Fruit fly (Drosophila melanogaster): ENCODE results near the gene CG12355.

CG12355 gene

DNA sequence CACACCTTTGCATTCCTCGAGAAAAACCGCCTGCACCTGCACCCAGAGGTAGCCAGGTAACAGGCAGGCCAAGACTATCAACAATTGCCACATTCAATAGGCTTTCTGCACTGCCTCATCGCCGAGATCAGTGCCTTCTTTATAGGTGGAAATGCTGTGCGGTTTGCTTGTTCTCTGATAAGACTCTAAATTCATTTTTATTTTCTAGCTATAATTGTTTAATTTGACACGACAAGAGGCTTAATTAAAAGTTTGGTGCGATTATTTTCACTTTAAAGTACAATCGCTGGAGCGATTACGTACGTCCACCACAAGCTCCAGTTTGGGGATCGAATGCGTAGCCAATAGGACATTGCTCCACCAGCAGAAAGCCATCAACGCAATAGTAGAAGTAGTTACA is 32.1 kb upstream of the CG12355 start, which contains the start of gene CG42729:
TSS of gene CG42729 (minus strand) at position 101 of the 400 bp plus-strand sequence.
- no peak for TF ChIP-seq psq (GFP tag; optimal IDR thresholded peaks at IDR 0.05)

DNA sequence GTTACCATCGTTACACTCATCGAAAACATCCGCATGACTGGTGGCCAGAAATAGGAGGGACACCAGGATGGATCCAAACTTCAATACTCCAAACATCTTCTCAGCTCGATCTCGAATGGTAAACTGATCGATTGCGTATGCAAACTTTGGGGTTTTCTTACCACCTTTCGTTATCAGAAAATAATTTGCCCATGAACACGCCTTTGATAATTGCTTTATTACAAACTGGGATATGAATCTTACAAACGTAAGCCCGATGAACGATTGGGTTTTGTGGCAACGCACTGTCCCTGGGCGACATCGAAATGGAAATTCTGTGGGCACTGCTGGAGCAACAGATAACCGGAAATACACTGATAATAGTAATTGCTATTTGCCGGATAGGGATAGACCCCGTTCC is 31.4 kb upstream of the CG12355 start, which contains the start of gene CG33985:
TSS of gene CG33985 (minus strand) at position 101 of the 400 bp plus-strand sequence.
- TF ChIP-seq brk (GFP tag; optimal IDR thresholded peaks at IDR 0.05) (no peak), Hnf4 (GFP tag; optimal IDR thresholded peaks at IDR 0.05) (no peak), dmrt93B (GFP tag; optimal IDR thresholded peaks at IDR 0.05) (no peak), Dfd (GFP tag; optimal IDR thresholded peaks at IDR 0.05) (no peak), h (GFP tag; optimal IDR thresholded peaks at IDR 0.05) (no peak), CrebA (GFP tag; optimal IDR thresholded peaks at IDR 0.05; ENCODE audit: borderline replicate concordance) (no peak), foxo (GFP tag; optimal IDR thresholded peaks at IDR 0.05) (no peak), Dif (GFP tag; optimal IDR thresholded peaks at IDR 0.05; ENCODE audit: partially characterized antibody) (no peak), dsf (GFP tag; optimal IDR thresholded peaks at IDR 0.05; ENCODE audit: borderline replicate concordance) (no peak), Rel (GFP tag; optimal IDR thresholded peaks at IDR 0.05) (no peak), Rel (tag; optimal IDR thresholded peaks at IDR 0.05) (no peak), dl (GFP tag; optimal IDR thresholded peaks at IDR 0.05; ENCODE audit: insufficient read depth in 1 of 2, partially characterized antibody in 2 of 2) (no peak), CG32264 (GFP tag; optimal IDR thresholded peaks at IDR 0.05) (no peak), woc (GFP tag; optimal IDR thresholded peaks at IDR 0.05) (no peak)

DNA sequence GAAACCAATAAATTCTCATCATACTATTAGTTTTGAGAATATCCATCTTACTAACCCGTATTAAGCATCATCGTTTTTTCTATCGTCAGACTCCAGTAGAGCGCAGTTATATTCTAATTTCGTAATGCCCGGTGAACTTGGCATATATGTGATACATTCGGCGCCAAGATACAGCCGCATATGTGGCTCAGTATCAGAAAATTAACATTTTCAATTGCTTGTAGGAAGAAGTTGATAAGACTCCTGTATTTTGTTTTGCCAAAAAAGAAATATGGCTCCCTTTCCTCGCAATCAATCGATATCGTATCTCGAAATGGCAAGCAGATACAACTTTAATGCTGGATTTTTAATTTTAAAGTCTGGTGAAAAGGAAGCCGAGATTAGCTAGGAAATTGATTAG is 29.8 kb upstream of the CG12355 start, which contains the start of gene CG33986:
TSS of gene CG33986 (minus strand) at position 101 of the 400 bp plus-strand sequence.
- no peak for TF ChIP-seq dsf (GFP tag; optimal IDR thresholded peaks at IDR 0.05; ENCODE audit: borderline replicate concordance)

DNA sequence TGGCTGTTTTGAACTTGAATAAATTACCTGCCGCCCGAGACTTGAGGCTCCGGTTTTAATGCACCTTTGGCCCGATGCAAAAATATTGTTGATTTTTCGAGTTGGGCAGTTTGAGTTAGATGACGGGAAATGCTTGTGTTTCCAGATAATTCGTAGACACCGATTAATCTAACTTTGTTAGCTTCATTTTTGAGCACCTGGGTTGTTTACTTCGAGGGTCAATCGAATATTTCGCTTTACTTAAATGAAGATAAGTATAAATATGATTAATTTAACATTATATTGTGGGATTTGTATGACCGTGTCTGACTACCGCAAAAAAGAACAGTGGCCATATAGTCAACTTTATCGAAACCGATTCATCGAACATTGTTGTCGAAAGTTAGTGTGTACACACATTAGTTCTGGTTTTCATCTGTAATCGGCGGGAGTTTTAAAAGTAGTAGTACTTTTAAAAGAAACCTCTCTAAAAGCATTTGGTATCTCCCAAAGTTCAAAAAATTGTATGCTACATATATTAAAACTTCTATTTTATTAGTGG is 28.5 kb upstream of the CG12355 start, which contains the start of gene CG7945:
TSS of gene CG7945 (minus strand) at position 332 of the 541 bp plus-strand sequence.
- TF ChIP-seq jim (GFP tag; optimal IDR thresholded peaks at IDR 0.05) (no peak), sage (GFP tag; optimal IDR thresholded peaks at IDR 0.05) (peak; percentile 48), Hnf4 (GFP tag; optimal IDR thresholded peaks at IDR 0.05) (peak; percentile 5), Rel (GFP tag; optimal IDR thresholded peaks at IDR 0.05) (peak; percentile 47), Rel (tag; optimal IDR thresholded peaks at IDR 0.05) (peak; percentile 99)

DNA sequence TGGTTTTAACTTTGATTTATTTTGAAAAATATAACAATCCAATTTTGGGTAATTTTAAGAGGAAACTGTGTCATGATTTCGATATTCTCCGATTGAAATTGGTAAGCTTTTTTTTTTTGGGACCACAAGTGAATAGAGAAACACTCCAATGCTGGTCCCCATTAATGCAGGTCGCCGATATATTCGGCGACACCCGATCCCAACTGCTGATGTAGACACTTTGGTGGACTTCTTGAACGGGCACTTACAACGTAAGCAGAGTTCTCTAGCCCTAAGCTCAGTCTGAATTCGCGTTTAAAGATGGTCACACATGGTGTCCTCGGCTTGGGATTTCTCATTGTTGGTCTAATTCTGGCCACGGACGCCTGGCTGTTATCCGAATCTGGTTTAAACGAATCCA is 25.0 kb upstream of the CG12355 start, which contains the start of gene yellow-k:
TSS of gene yellow-k (plus strand) at position 301 of the 400 bp plus-strand sequence.
- TF ChIP-seq br (GFP tag; optimal IDR thresholded peaks at IDR 0.05) = no peak
- TF ChIP-seq foxo (GFP tag; optimal IDR thresholded peaks at IDR 0.05) = no peak
- TF ChIP-seq brk (GFP tag; optimal IDR thresholded peaks at IDR 0.05) = no peak
- no peak for TF ChIP-seq Hr83 (GFP tag; optimal IDR thresholded peaks at IDR 0.05; ENCODE audit: poor library complexity, severe bottlenecking)

DNA sequence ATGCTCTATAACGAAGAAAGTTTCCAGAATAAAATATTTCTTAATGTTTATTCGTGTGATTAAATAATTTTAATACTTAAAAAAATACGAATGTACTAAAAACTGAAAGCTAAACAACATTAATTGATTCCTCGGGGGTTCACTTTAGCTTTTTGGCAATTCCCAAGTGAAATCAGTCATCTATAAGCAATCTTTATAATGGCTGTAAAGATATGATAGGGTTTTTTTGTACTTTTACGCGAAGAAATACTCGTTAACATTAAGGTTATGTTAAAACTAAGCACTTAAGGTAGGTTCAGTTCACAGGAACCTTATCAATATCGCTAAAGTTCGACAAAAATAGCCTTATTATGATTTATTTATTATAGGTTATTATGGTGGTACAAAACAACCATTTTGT is 24.6 kb upstream of the CG12355 start:
- TF ChIP-seq fru (GFP tag; optimal IDR thresholded peaks at IDR 0.05) = no peak
- no peak for TF ChIP-seq Rel (GFP tag; optimal IDR thresholded peaks at IDR 0.05)
- peak; percentile 98 for TF ChIP-seq Rel (tag; optimal IDR thresholded peaks at IDR 0.05)

DNA sequence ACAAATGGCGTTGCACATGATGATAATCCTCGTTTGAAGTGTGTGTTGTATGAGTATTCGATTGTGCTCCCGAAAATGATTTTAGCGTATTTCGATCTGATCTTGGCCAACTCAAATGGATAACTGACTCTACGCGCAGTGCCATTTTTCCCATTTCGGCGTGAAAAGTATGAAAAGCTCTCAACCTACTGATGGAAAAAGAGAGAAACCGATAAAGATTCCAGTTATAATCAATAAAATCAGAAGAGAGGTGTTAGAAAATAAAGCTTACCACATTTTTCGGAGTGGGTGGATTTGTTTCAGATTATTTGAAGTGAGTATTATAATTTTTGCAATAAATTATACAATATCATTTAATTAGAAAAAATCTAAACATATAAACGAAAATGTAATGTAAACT is 24.1 kb upstream of the CG12355 start, which contains the start of gene mex1:
TSS of gene mex1 (minus strand) at position 101 of the 400 bp plus-strand sequence.
- TF ChIP-seq Hr78 (GFP tag; optimal IDR thresholded peaks at IDR 0.05) (no peak), lola (GFP tag; optimal IDR thresholded peaks at IDR 0.05) (no peak), dl (GFP tag; optimal IDR thresholded peaks at IDR 0.05; ENCODE audit: insufficient read depth in 1 of 2, partially characterized antibody in 2 of 2) (no peak), usp (GFP tag; optimal IDR thresholded peaks at IDR 0.05) (no peak), CG32264 (GFP tag; optimal IDR thresholded peaks at IDR 0.05) (no peak), OdsH (GFP tag; optimal IDR thresholded peaks at IDR 0.05) (no peak), sage (GFP tag; optimal IDR thresholded peaks at IDR 0.05) (no peak), CrebA (GFP tag; optimal IDR thresholded peaks at IDR 0.05; ENCODE audit: borderline replicate concordance) (no peak), tai (GFP tag; optimal IDR thresholded peaks at IDR 0.05) (no peak), pan (optimal IDR thresholded peaks at IDR 0.05) (no peak), HLH106 (tag; optimal IDR thresholded peaks at IDR 0.05) (no peak)

Measured in whole organism, wandering third instar larva.